Worm (Caenorhabditis elegans) whole organism, L1 larva: ENCODE measurements around the gene sulp-5.

Experiments
- C04F5.9 ChIP-seq: sonication (generic microtip); optimal IDR thresholded peaks from 2 replicates; lab custom pipeline; 2016; ENCODE audit warnings: missing genetic modification characterization, missing compliant biosample characterization
- C34B4.2 ChIP-seq: sonication (generic microtip); optimal IDR thresholded peaks from 2 replicates; lab custom pipeline; 2017; ENCODE audit warnings: mild to moderate bottlenecking, missing genetic modification characterization, missing compliant biosample characterization
- Y116A8C.19 ChIP-seq: sonication (generic microtip); optimal IDR thresholded peaks from 2 replicates; lab custom pipeline; 2016; ENCODE audit warnings: missing compliant biosample characterization, missing genetic modification characterization, borderline replicate concordance
- aha-1 ChIP-seq: fragments of 150-350 bp; optimal IDR thresholded peaks from 2 replicates; lab custom pipeline; 2014; ENCODE audit warnings: missing biosample characterization, missing genetic modification characterization
- aly-2 ChIP-seq: fragments of 150-350 bp; optimal IDR thresholded peaks from 2 replicates; lab custom pipeline; 2014; ENCODE audit warnings: missing biosample characterization, missing genetic modification characterization
- ama-1 ChIP-seq: fragments of 150-350 bp; optimal IDR thresholded peaks from 2 replicates; lab custom pipeline; 2014
- ceh-63 ChIP-seq: fragments of 200-800 bp; sonication (Bioruptor generic); optimal IDR thresholded peaks from 2 replicates; lab custom pipeline; 2018; ENCODE audit warnings: mild to moderate bottlenecking, missing genetic modification characterization, missing compliant biosample characterization
- ceh-82 ChIP-seq, 3 experiments: fragments of 150-350 bp in 1 of 3; sonication (generic microtip) in 2 of 3; optimal IDR thresholded peaks; 2 replicates each; lab custom pipeline; 2014 to 2017; ENCODE audit warnings: missing biosample characterization in 3 of 3, missing genetic modification characterization in 3 of 3
- ceh-88 ChIP-seq: fragments of 200-800 bp; sonication (Bioruptor generic); IDR thresholded peaks from 2 replicates; pipeline ENCODE4 v1.3.6; 2022; ENCODE audit warnings: missing genetic modification characterization, missing compliant biosample characterization
- ceh-90 ChIP-seq: sonication (generic microtip); optimal IDR thresholded peaks from 2 replicates; lab custom pipeline; 2016; ENCODE audit warnings: missing genetic modification characterization, missing compliant biosample characterization
- dpl-1 ChIP-seq, 3 experiments: fragments of 150-350 bp in 2 of 3; sonication (generic microtip) in 1 of 3; optimal IDR thresholded peaks; 2 replicates each; lab custom pipeline; 2014 to 2017; ENCODE audit warnings: missing biosample characterization in 3 of 3, missing genetic modification characterization in 3 of 3, missing genetic modification reagents in 3 of 3
- dsc-1 ChIP-seq: sonication (generic microtip); optimal IDR thresholded peaks from 2 replicates; lab custom pipeline; 2016; ENCODE audit warnings: mild to moderate bottlenecking, missing genetic modification characterization, missing compliant biosample characterization
- efl-3 ChIP-seq: fragments of 200-800 bp; sonication (Bioruptor generic); optimal IDR thresholded peaks from 2 replicates; lab custom pipeline; 2018; ENCODE audit warnings: mild to moderate bottlenecking, missing genetic modification characterization, missing compliant biosample characterization
- egl-27 ChIP-seq, 2 experiments: fragments of 150-350 bp in 1 of 2; sonication (generic microtip); optimal IDR thresholded peaks; 3 replicates each; lab custom pipeline; 2017 to 2018; ENCODE audit warnings: missing biosample characterization in 2 of 2, missing genetic modification characterization in 2 of 2, missing genetic modification reagents in 2 of 2
- elt-2 ChIP-seq: sonication (generic microtip); optimal IDR thresholded peaks from 2 replicates; lab custom pipeline; 2016; ENCODE audit warnings: missing genetic modification characterization, mild to moderate bottlenecking, inconsistent platforms, missing compliant biosample characterization, missing genetic modification reagents
- elt-3 ChIP-seq, 6 experiments: fragments of 150-350 bp in 1 of 6; sonication (generic microtip); optimal IDR thresholded peaks; 2 replicates each; lab custom pipeline; 2017 to 2018; ENCODE audit warnings: missing biosample characterization in 6 of 6, missing genetic modification characterization in 6 of 6, inconsistent platforms in 1 of 6
- fkh-10 ChIP-seq: sonication (generic microtip); optimal IDR thresholded peaks from 2 replicates; lab custom pipeline; 2017; ENCODE audit warnings: missing biosample characterization, missing genetic modification reagents, missing genetic modification characterization
- fkh-4 ChIP-seq: sonication (generic microtip); optimal IDR thresholded peaks from 2 replicates; lab custom pipeline; 2016; ENCODE audit warnings: missing compliant biosample characterization, missing genetic modification characterization, borderline replicate concordance
- fkh-8 ChIP-seq: sonication (generic microtip); optimal IDR thresholded peaks from 2 replicates; lab custom pipeline; 2016; ENCODE audit warnings: mild to moderate bottlenecking, missing genetic modification characterization, missing compliant biosample characterization
- fos-1 ChIP-seq: fragments of 150-350 bp; optimal IDR thresholded peaks from 2 replicates; lab custom pipeline; 2014; ENCODE audit warnings: missing biosample characterization, missing genetic modification characterization
- grh-1 ChIP-seq: fragments of 200-800 bp; sonication (Bioruptor generic); IDR thresholded peaks from 2 replicates; pipeline ENCODE4 v1.3.6; 2022; ENCODE audit warnings: missing genetic modification reagents, missing genetic modification characterization, missing compliant biosample characterization
- hlh-17 ChIP-seq: fragments of 200-800 bp; sonication (Bioruptor generic); optimal IDR thresholded peaks from 2 replicates; lab custom pipeline; 2018; ENCODE audit warnings: missing genetic modification characterization, mild to moderate bottlenecking, missing compliant biosample characterization, moderate library complexity, borderline replicate concordance
- hlh-4 ChIP-seq: sonication (generic microtip); optimal IDR thresholded peaks from 2 replicates; lab custom pipeline; 2016; ENCODE audit warnings: mild to moderate bottlenecking, missing genetic modification characterization, missing compliant biosample characterization
- hpl-2 ChIP-seq: fragments of 150-350 bp; optimal IDR thresholded peaks from 2 replicates; lab custom pipeline; 2014; ENCODE audit warnings: missing biosample characterization, missing genetic modification reagents, missing genetic modification characterization
- irx-1 ChIP-seq: sonication (generic microtip); optimal IDR thresholded peaks from 2 replicates; lab custom pipeline; 2016; ENCODE audit warnings: missing genetic modification characterization, missing compliant biosample characterization
- isw-1 ChIP-seq: fragments of 200-800 bp; sonication (Bioruptor generic); IDR thresholded peaks from 2 replicates; pipeline ENCODE4 v1.3.6; 2022; ENCODE audit warnings: missing genetic modification characterization, missing compliant biosample characterization
- lin-14 ChIP-seq: fragments of 200-800 bp; sonication (Bioruptor generic); optimal IDR thresholded peaks from 2 replicates; lab custom pipeline; 2018; ENCODE audit warnings: mild to moderate bottlenecking, missing genetic modification characterization, moderate library complexity, missing compliant biosample characterization
- lin-35 ChIP-seq, 2 experiments: fragments of 150-350 bp; optimal IDR thresholded peaks; 2 replicates each; lab custom pipeline; 2014; ENCODE audit warnings: missing biosample characterization in 2 of 2, missing genetic modification characterization in 2 of 2, missing genetic modification reagents in 2 of 2
- lin-39 ChIP-seq: fragments of 150-350 bp; optimal IDR thresholded peaks from 2 replicates; lab custom pipeline; 2014; ENCODE audit warnings: missing biosample characterization, missing genetic modification reagents, missing genetic modification characterization
- lsy-2 ChIP-seq, 2 experiments: fragments of 150-350 bp; optimal IDR thresholded peaks; 2 replicates each; lab custom pipeline; 2014; ENCODE audit warnings: missing biosample characterization in 2 of 2, missing genetic modification characterization in 2 of 2
- mdl-1 ChIP-seq, 2 experiments: fragments of 150-350 bp; optimal IDR thresholded peaks; 2 replicates each; lab custom pipeline; 2014 to 2017; ENCODE audit warnings: missing biosample characterization in 2 of 2, missing genetic modification characterization in 2 of 2, inconsistent platforms in 1 of 2
- mep-1 ChIP-seq: fragments of 150-350 bp; optimal IDR thresholded peaks from 2 replicates; lab custom pipeline; 2014; ENCODE audit warnings: missing biosample characterization, missing genetic modification characterization
- nhr-12 ChIP-seq: sonication (generic microtip); optimal IDR thresholded peaks from 2 replicates; lab custom pipeline; 2017; ENCODE audit warnings: missing biosample characterization, missing genetic modification characterization
- nhr-19 ChIP-seq: fragments of 200-800 bp; sonication (Bioruptor generic); conservative IDR thresholded peaks from 2 replicates; pipeline ENCODE4 v1.3.6; 2022; ENCODE audit warnings: missing genetic modification characterization, missing compliant biosample characterization
- nhr-20 ChIP-seq: sonication (generic microtip); optimal IDR thresholded peaks from 2 replicates; lab custom pipeline; 2016; ENCODE audit warnings: mild to moderate bottlenecking, missing genetic modification characterization, missing compliant biosample characterization
- nhr-237 ChIP-seq: fragments of 150-350 bp; optimal IDR thresholded peaks from 2 replicates; lab custom pipeline; 2014; ENCODE audit warnings: missing biosample characterization, missing genetic modification characterization
- nhr-47 ChIP-seq: sonication (generic microtip); optimal IDR thresholded peaks from 2 replicates; lab custom pipeline; 2016; ENCODE audit warnings: mild to moderate bottlenecking, missing genetic modification characterization, moderate library complexity, missing compliant biosample characterization
- nhr-71 ChIP-seq: sonication (generic microtip); optimal IDR thresholded peaks from 2 replicates; lab custom pipeline; 2016; ENCODE audit warnings: mild to moderate bottlenecking, missing genetic modification characterization, moderate library complexity, missing compliant biosample characterization
- nhr-76 ChIP-seq: sonication (generic microtip); optimal IDR thresholded peaks from 2 replicates; lab custom pipeline; 2017; ENCODE audit warnings: missing biosample characterization, missing genetic modification characterization
- nhr-85 ChIP-seq: sonication (generic microtip); peaks from one replicate; lab custom pipeline; 2016; ENCODE audit warnings: missing genetic modification characterization, inconsistent platforms, missing compliant biosample characterization
- nhr-90 ChIP-seq: sonication (generic microtip); optimal IDR thresholded peaks from 2 replicates; lab custom pipeline; 2016; ENCODE audit warnings: mild to moderate bottlenecking, missing genetic modification characterization, missing compliant biosample characterization; ENCODE audit not compliant: poor library complexity
- pax-3 ChIP-seq: fragments of 200-800 bp; sonication (Bioruptor generic); optimal IDR thresholded peaks from 2 replicates; lab custom pipeline; 2018; ENCODE audit warnings: mild to moderate bottlenecking, missing genetic modification characterization, moderate library complexity, missing compliant biosample characterization
- pqm-1 ChIP-seq: sonication (generic microtip); optimal IDR thresholded peaks from 3 replicates; lab custom pipeline; 2017; ENCODE audit warnings: missing biosample characterization, missing genetic modification characterization
- sptf-1 ChIP-seq: fragments of 150-350 bp; optimal IDR thresholded peaks from 2 replicates; lab custom pipeline; 2014; ENCODE audit warnings: missing biosample characterization, missing genetic modification characterization
- tlp-1 ChIP-seq: fragments of 150-350 bp; optimal IDR thresholded peaks from 2 replicates; lab custom pipeline; 2014; ENCODE audit warnings: missing biosample characterization, missing genetic modification characterization
- unc-130 ChIP-seq: fragments of 150-350 bp; optimal IDR thresholded peaks from 2 replicates; lab custom pipeline; 2017; ENCODE audit warnings: missing biosample characterization, missing genetic modification characterization, inconsistent platforms
- unc-30 ChIP-seq: sonication (generic microtip); optimal IDR thresholded peaks from 2 replicates; lab custom pipeline; 2017; ENCODE audit warnings: missing biosample characterization, missing genetic modification characterization
- vab-15 ChIP-seq: sonication (generic microtip); optimal IDR thresholded peaks from 2 replicates; lab custom pipeline; 2017; ENCODE audit warnings: missing genotype, mild to moderate bottlenecking, missing genetic modification characterization, missing compliant biosample characterization
- xbp-1 ChIP-seq: sonication (generic microtip); optimal IDR thresholded peaks from 2 replicates; lab custom pipeline; 2016; ENCODE audit warnings: missing genetic modification characterization, missing compliant biosample characterization
- zip-4 ChIP-seq: fragments of 200-800 bp; sonication (Bioruptor generic); optimal IDR thresholded peaks from 2 replicates; lab custom pipeline; 2018; ENCODE audit warnings: mild to moderate bottlenecking, missing genetic modification characterization, moderate library complexity, missing compliant biosample characterization
- ztf-11 ChIP-seq, 2 experiments: sonication (generic microtip); optimal IDR thresholded peaks; 2 replicates each; lab custom pipeline; 2016 to 2017; ENCODE audit warnings: missing genetic modification characterization in 2 of 2, missing biosample characterization in 1 of 2, missing compliant biosample characterization in 1 of 2
- ztf-4 ChIP-seq: fragments of 150-350 bp; optimal IDR thresholded peaks from 2 replicates; lab custom pipeline; 2014; ENCODE audit warnings: missing biosample characterization, missing genetic modification characterization

The sulp-5 gene

ce11 chrV:11921689-11922517 lies 42.1 kb downstream of the sulp-5 start (continued):
- TF ChIP-seq pqm-1 (tag; lab: Kevin White, UChicago) = no peak
- TF ChIP-seq elt-3 (tag; optimal IDR thresholded peaks at IDR 0.05; lab: Kevin White, UChicago) = peak in 1 of 6 experiments; percentile 71
- TF ChIP-seq lin-14 (GFP tag; lab: Kevin White, UChicago) = peak; percentile 67
- no peak for TF ChIP-seq nhr-90
- TF ChIP-seq nhr-20 (tag; lab: Kevin White, UChicago) = peak; percentile 28
- TF ChIP-seq efl-3 = no peak
- peak; percentile 51 for TF ChIP-seq mep-1 (tag; lab: Kevin White, UChicago)
- TF ChIP-seq nhr-85 = peak; percentile 34
- no peak for TF ChIP-seq fos-1 (tag; lab: Kevin White, UChicago)
- peak; percentile 42 for TF ChIP-seq elt-2 (tag; lab: Kevin White, UChicago)
- no peak for TF ChIP-seq lin-39 (tag; lab: Kevin White, UChicago)
- no peak for TF ChIP-seq ama-1 (lab: Kevin White, UChicago)
- no peak for TF ChIP-seq fkh-8
- TF ChIP-seq nhr-47 = no peak
- TF ChIP-seq hpl-2 = no peak
- no peak for TF ChIP-seq ceh-63
- peak in 1 of 2 experiments; percentile 40 for TF ChIP-seq lin-35 (GFP tag; optimal IDR thresholded peaks at IDR 0.05; lab: Kevin White, UChicago)
- no peak for TF ChIP-seq tlp-1 (tag; lab: Kevin White, UChicago)
- no peak for TF ChIP-seq ztf-11 (tag; optimal IDR thresholded peaks at IDR 0.05; lab: Kevin White, UChicago)
- no peak for TF ChIP-seq aly-2 (tag; lab: Kevin White, UChicago)
- TF ChIP-seq unc-30 (tag; lab: Kevin White, UChicago) = no peak
- TF ChIP-seq isw-1 = no peak
- TF ChIP-seq ztf-4 (tag; lab: Kevin White, UChicago) = no peak
- TF ChIP-seq nhr-71 (tag; lab: Kevin White, UChicago) = peak; percentile 43
- TF ChIP-seq egl-27 (tag; optimal IDR thresholded peaks at IDR 0.05; lab: Kevin White, UChicago) = no peak
- no peak for TF ChIP-seq nhr-12 (tag; lab: Kevin White, UChicago)
- no peak for TF ChIP-seq grh-1
- TF ChIP-seq ceh-90 (tag; lab: Kevin White, UChicago) = no peak
- TF ChIP-seq ceh-88 = no peak
- no peak for TF ChIP-seq C34B4.2 (tag; lab: Kevin White, UChicago)
- no peak for TF ChIP-seq dpl-1 (GFP tag; optimal IDR thresholded peaks at IDR 0.05; lab: Kevin White, UChicago)
- TF ChIP-seq lsy-2 (tag; optimal IDR thresholded peaks at IDR 0.05; lab: Kevin White, UChicago) = peak; percentile 8 to 60
- no peak for TF ChIP-seq fkh-10 (GFP tag; lab: Kevin White, UChicago)
- TF ChIP-seq nhr-19 = no peak
- TF ChIP-seq mdl-1 (tag; optimal IDR thresholded peaks at IDR 0.05; lab: Kevin White, UChicago) = no peak
- no peak for TF ChIP-seq xbp-1
- no peak for TF ChIP-seq nhr-237 (tag; lab: Kevin White, UChicago)
- no peak for TF ChIP-seq hlh-4 (tag; lab: Kevin White, UChicago)
- no peak for TF ChIP-seq nhr-76
- TF ChIP-seq Y116A8C.19 (tag; lab: Kevin White, UChicago) = no peak
- no peak for TF ChIP-seq C04F5.9 (tag; lab: Kevin White, UChicago)
- TF ChIP-seq ceh-82 (tag; optimal IDR thresholded peaks at IDR 0.05; lab: Kevin White, UChicago) = no peak
- no peak for TF ChIP-seq aha-1 (tag; lab: Kevin White, UChicago)
- TF ChIP-seq hlh-17 (GFP tag; lab: Kevin White, UChicago) = no peak
- TF ChIP-seq unc-130 (tag; lab: Kevin White, UChicago) = no peak
- TF ChIP-seq dsc-1 (tag; lab: Kevin White, UChicago) = no peak
- no peak for TF ChIP-seq vab-15 (tag; lab: Kevin White, UChicago)
- no peak for TF ChIP-seq irx-1 (tag; lab: Kevin White, UChicago)
- no peak for TF ChIP-seq fkh-4 (tag; lab: Kevin White, UChicago)
- no peak for TF ChIP-seq sptf-1 (tag; lab: Kevin White, UChicago)
- no peak for TF ChIP-seq pax-3 (tag; lab: Kevin White, UChicago)
- TF ChIP-seq zip-4 (GFP tag; lab: Kevin White, UChicago) = no peak
